Fruit fly (Drosophila melanogaster) whole organism, embryonic: ENCODE measurements around the gene Targ2.

ENCODE experiments used
- Bdp1 ChIP-seq: fragments of 200-800 bp; sonication (Bioruptor generic); optimal IDR thresholded peaks from 3 replicates; lab custom pipeline; 2016; ENCODE audit warnings: missing biosample characterization, missing genetic modification characterization
- CG10267 ChIP-seq: fragments of 200-800 bp; sonication (Bioruptor generic); optimal IDR thresholded peaks from 2 replicates; lab custom pipeline; 2018; ENCODE audit warnings: missing biosample characterization, mild to moderate bottlenecking, missing genetic modification characterization, moderate library complexity
- CG11504 ChIP-seq: fragments of 200-800 bp; sonication (Bioruptor generic); optimal IDR thresholded peaks from 3 replicates; lab custom pipeline; 2019; ENCODE audit warnings: missing biosample characterization, mild to moderate bottlenecking, missing genetic modification characterization, moderate library complexity
- CG11695 ChIP-seq: fragments of 200-800 bp; sonication (Bioruptor generic); IDR thresholded peaks from 3 replicates; pipeline ENCODE4 v1.3.6; 2022; ENCODE audit warnings: missing biosample characterization, missing genetic modification characterization
- CG12659 ChIP-seq: fragments of 200-800 bp; sonication (Bioruptor generic); optimal IDR thresholded peaks from 3 replicates; lab custom pipeline; 2017; ENCODE audit warnings: mild to moderate bottlenecking, missing biosample characterization, missing genetic modification reagents, missing genetic modification characterization
- CG14710 ChIP-seq: fragments of 200-800 bp; sonication (Bioruptor generic); optimal IDR thresholded peaks from 3 replicates; lab custom pipeline; 2019; ENCODE audit warnings: missing biosample characterization, mild to moderate bottlenecking, missing genetic modification characterization, moderate library complexity
- CG17186 ChIP-seq: fragments of 200-800 bp; sonication (Bioruptor generic); optimal IDR thresholded peaks from 3 replicates; lab custom pipeline; 2017; ENCODE audit warnings: missing biosample characterization, missing genetic modification reagents, missing genetic modification characterization
- CG17829 ChIP-seq: fragments of 200-800 bp; optimal IDR thresholded peaks from 2 replicates; lab custom pipeline; 2019; ENCODE audit warnings: missing biosample characterization, mild to moderate bottlenecking, missing genetic modification characterization, moderate library complexity
- CG30020 ChIP-seq: fragments of 200-800 bp; optimal IDR thresholded peaks from 2 replicates; lab custom pipeline; 2019; ENCODE audit warnings: missing biosample characterization, mild to moderate bottlenecking, missing genetic modification characterization, moderate library complexity
- CG33557 ChIP-seq: fragments of 200-800 bp; sonication (Bioruptor generic); optimal IDR thresholded peaks from 2 replicates; lab custom pipeline; 2019; ENCODE audit warnings: missing biosample characterization, mild to moderate bottlenecking, missing genetic modification characterization, moderate library complexity
- CG3995 ChIP-seq: fragments of 200-800 bp; sonication (Bioruptor generic); optimal IDR thresholded peaks from 3 replicates; lab custom pipeline; 2016; ENCODE audit warnings: missing biosample characterization, missing genetic modification characterization
- CG4617 ChIP-seq: fragments of 200-800 bp; sonication (Bioruptor generic); optimal IDR thresholded peaks from 3 replicates; lab custom pipeline; 2016; ENCODE audit warnings: missing biosample characterization, missing genetic modification characterization, borderline replicate concordance
- CG4854 ChIP-seq: fragments of 200-800 bp; sonication (Bioruptor generic); optimal IDR thresholded peaks from 2 replicates; lab custom pipeline; 2016; ENCODE audit warnings: missing biosample characterization, missing genetic modification characterization, inconsistent platforms
- CG6175 ChIP-seq: fragments of 200-800 bp; sonication (Bioruptor generic); IDR thresholded peaks from 3 replicates; pipeline ENCODE4 v1.3.6; 2022; ENCODE audit warnings: missing biosample characterization, missing genetic modification characterization
- CG6813 ChIP-seq: fragments of 200-800 bp; sonication (Bioruptor generic); optimal IDR thresholded peaks from 2 replicates; lab custom pipeline; 2017; ENCODE audit warnings: missing biosample characterization, missing genetic modification characterization, mild to moderate bottlenecking, moderate library complexity, missing genetic modification reagents
- CG7271 ChIP-seq: fragments of 200-800 bp; sonication (Bioruptor generic); optimal IDR thresholded peaks from 2 replicates; lab custom pipeline; 2018; ENCODE audit warnings: missing biosample characterization, mild to moderate bottlenecking, missing genetic modification characterization, moderate library complexity
- CG7987 ChIP-seq: fragments of 200-800 bp; sonication (Bioruptor generic); optimal IDR thresholded peaks from 2 replicates; lab custom pipeline; 2018; ENCODE audit warnings: missing biosample characterization, mild to moderate bottlenecking, missing genetic modification characterization, moderate library complexity
- CG8478 ChIP-seq: fragments of >200 bp; optimal IDR thresholded peaks from 2 replicates; lab custom pipeline; 2018
- CoRest ChIP-seq: fragments of 200-800 bp; sonication (Bioruptor generic); optimal IDR thresholded peaks from 3 replicates; lab custom pipeline; 2018; ENCODE audit warnings: missing biosample characterization, mild to moderate bottlenecking, missing genetic modification characterization, moderate library complexity
- Dref ChIP-seq: fragments of 200-800 bp; sonication (Bioruptor generic); IDR thresholded peaks from 2 replicates; pipeline ENCODE4 v1.3.6; 2022; ENCODE audit warnings: missing biosample characterization, missing genetic modification characterization
- Ets65A ChIP-seq: fragments of 200-800 bp; sonication (Bioruptor generic); peaks from one replicate; lab custom pipeline; 2016; ENCODE audit warnings: missing biosample characterization, missing genetic modification characterization
- Ets97D ChIP-seq: fragments of 200-800 bp; sonication (Bioruptor generic); optimal IDR thresholded peaks from 3 replicates; lab custom pipeline; 2016; ENCODE audit warnings: missing biosample characterization, missing genetic modification characterization
- Gug ChIP-seq: fragments of 200-800 bp; sonication (Bioruptor generic); IDR thresholded peaks from 4 replicates; pipeline ENCODE4 v1.3.6; 2022; ENCODE audit warnings: missing biosample characterization, missing genetic modification characterization
- Hmr ChIP-seq: fragments of 200-800 bp; sonication (Bioruptor generic); optimal IDR thresholded peaks from 3 replicates; lab custom pipeline; 2017; ENCODE audit warnings: mild to moderate bottlenecking, missing biosample characterization, missing genetic modification reagents, missing genetic modification characterization
- Hr51 ChIP-seq, 2 experiments: fragments of 200-800 bp; sonication (Bioruptor generic); optimal IDR thresholded peaks; 2 replicates in 1 of 2; 3 replicates in 1 of 2; lab custom pipeline; 2016 to 2018; ENCODE audit warnings: missing biosample characterization in 2 of 2, missing genetic modification characterization in 2 of 2, mild to moderate bottlenecking in 1 of 2, moderate library complexity in 1 of 2
- Hr78 ChIP-seq, 2 experiments: fragments of 200-800 bp in 1 of 2; fragments of >200 bp in 1 of 2; sonication (Bioruptor generic) in 1 of 2; optimal IDR thresholded peaks; 2 replicates each; lab custom pipeline; 2017 to 2019; ENCODE audit warnings: missing biosample characterization in 2 of 2, missing genetic modification characterization in 2 of 2, mild to moderate bottlenecking in 1 of 2, moderate library complexity in 1 of 2
- Hsf ChIP-seq: fragments of 200-800 bp; sonication (Bioruptor generic); optimal IDR thresholded peaks from 3 replicates; lab custom pipeline; 2016; ENCODE audit warnings: missing biosample characterization, missing genetic modification characterization
- Jarid2 ChIP-seq: fragments of 200-800 bp; sonication (Bioruptor generic); optimal IDR thresholded peaks from 3 replicates; lab custom pipeline; 2017; ENCODE audit warnings: mild to moderate bottlenecking, missing biosample characterization, missing genetic modification reagents, missing genetic modification characterization
- Lhr ChIP-seq: fragments of 200-800 bp; sonication (Bioruptor generic); optimal IDR thresholded peaks from 3 replicates; lab custom pipeline; 2017; ENCODE audit warnings: mild to moderate bottlenecking, missing biosample characterization, missing genetic modification reagents, missing genetic modification characterization
- MESR4 ChIP-seq: fragments of 200-800 bp; sonication (Bioruptor generic); optimal IDR thresholded peaks from 2 replicates; lab custom pipeline; 2018; ENCODE audit warnings: missing biosample characterization, mild to moderate bottlenecking, missing genetic modification characterization, moderate library complexity
- Myb ChIP-seq: fragments of 200-800 bp; sonication (Bioruptor generic); optimal IDR thresholded peaks from 2 replicates; lab custom pipeline; 2016; ENCODE audit warnings: missing biosample characterization, missing genetic modification characterization
- Neu2 ChIP-seq: fragments of 200-800 bp; sonication (Bioruptor generic); optimal IDR thresholded peaks from 3 replicates; lab custom pipeline; 2016; ENCODE audit warnings: missing biosample characterization, missing genetic modification characterization, borderline replicate concordance
- Pdp1 ChIP-seq, 2 experiments: fragments of 200-800 bp; sonication (Bioruptor generic); optimal IDR thresholded peaks; 3 replicates each; lab custom pipeline; 2016; ENCODE audit warnings: missing biosample characterization in 2 of 2, missing genetic modification characterization in 2 of 2, mild to moderate bottlenecking in 1 of 2, moderate library complexity in 1 of 2
- Sin3A ChIP-seq: fragments of >200 bp; optimal IDR thresholded peaks from 2 replicates; lab custom pipeline; 2018
- Sry-δ ChIP-seq: fragments of 200-800 bp; sonication (Bioruptor generic); optimal IDR thresholded peaks from 2 replicates; lab custom pipeline; 2016; ENCODE audit warnings: missing biosample characterization, missing genetic modification characterization
- YL-1 ChIP-seq: fragments of 200-800 bp; sonication (Bioruptor generic); optimal IDR thresholded peaks from 3 replicates; lab custom pipeline; 2017; ENCODE audit warnings: missing biosample characterization, mild to moderate bottlenecking, missing genetic modification characterization
- chn ChIP-seq: fragments of 200-800 bp; sonication (Bioruptor generic); optimal IDR thresholded peaks from 2 replicates; lab custom pipeline; 2016; ENCODE audit warnings: missing biosample characterization, missing genetic modification characterization
- ci ChIP-seq: fragments of 200-800 bp; sonication (Bioruptor generic); IDR thresholded peaks from 3 replicates; pipeline ENCODE4 v1.3.6; 2022; ENCODE audit warnings: missing biosample characterization, missing genetic modification characterization
- jumu ChIP-seq: fragments of 200-800 bp; sonication (Bioruptor generic); optimal IDR thresholded peaks from 3 replicates; lab custom pipeline; 2016; ENCODE audit warnings: missing biosample characterization, missing genetic modification characterization
- kni ChIP-seq: fragments of 200-800 bp; sonication (Bioruptor generic); optimal IDR thresholded peaks from 3 replicates; lab custom pipeline; 2017; ENCODE audit warnings: mild to moderate bottlenecking, missing biosample characterization, missing genetic modification reagents, missing genetic modification characterization
- lmd ChIP-seq: fragments of 200-800 bp; sonication (Bioruptor generic); IDR thresholded peaks from 2 replicates; pipeline ENCODE4 v1.3.6; 2022; ENCODE audit warnings: missing biosample characterization, missing genetic modification characterization
- rib ChIP-seq: fragments of 200-800 bp; sonication (Bioruptor generic); IDR thresholded peaks from 2 replicates; pipeline ENCODE4 v1.3.6; 2022; ENCODE audit warnings: missing biosample characterization, missing genetic modification characterization
- sd ChIP-seq: fragments of 200-800 bp; sonication (Bioruptor generic); optimal IDR thresholded peaks from 3 replicates; lab custom pipeline; 2018; ENCODE audit warnings: missing biosample characterization, mild to moderate bottlenecking, missing genetic modification characterization, moderate library complexity
- sens ChIP-seq: fragments of 200-800 bp; sonication (Bioruptor generic); peaks from one replicate; lab custom pipeline; 2016; ENCODE audit warnings: missing biosample characterization, missing genetic modification characterization
- sug ChIP-seq: fragments of 200-800 bp; optimal IDR thresholded peaks from 2 replicates; lab custom pipeline; 2019; ENCODE audit warnings: missing biosample characterization, mild to moderate bottlenecking, missing genetic modification characterization, moderate library complexity
- tup ChIP-seq: fragments of 200-800 bp; sonication (Bioruptor generic); optimal IDR thresholded peaks from 2 replicates; lab custom pipeline; 2016; ENCODE audit warnings: missing biosample characterization, mild to moderate bottlenecking, missing genetic modification characterization, moderate library complexity
- unc-4 ChIP-seq: fragments of 200-800 bp; sonication (Bioruptor generic); IDR thresholded peaks from 2 replicates; pipeline ENCODE4 v1.3.6; 2022; ENCODE audit warnings: missing biosample characterization, missing genetic modification characterization; ENCODE audit not compliant: partially characterized antibody
- zfh1 ChIP-seq: fragments of 200-800 bp; sonication (Bioruptor generic); IDR thresholded peaks from 3 replicates; pipeline ENCODE4 v1.3.6; 2022; ENCODE audit warnings: missing biosample characterization, missing genetic modification characterization

Targ2 gene

DNA sequence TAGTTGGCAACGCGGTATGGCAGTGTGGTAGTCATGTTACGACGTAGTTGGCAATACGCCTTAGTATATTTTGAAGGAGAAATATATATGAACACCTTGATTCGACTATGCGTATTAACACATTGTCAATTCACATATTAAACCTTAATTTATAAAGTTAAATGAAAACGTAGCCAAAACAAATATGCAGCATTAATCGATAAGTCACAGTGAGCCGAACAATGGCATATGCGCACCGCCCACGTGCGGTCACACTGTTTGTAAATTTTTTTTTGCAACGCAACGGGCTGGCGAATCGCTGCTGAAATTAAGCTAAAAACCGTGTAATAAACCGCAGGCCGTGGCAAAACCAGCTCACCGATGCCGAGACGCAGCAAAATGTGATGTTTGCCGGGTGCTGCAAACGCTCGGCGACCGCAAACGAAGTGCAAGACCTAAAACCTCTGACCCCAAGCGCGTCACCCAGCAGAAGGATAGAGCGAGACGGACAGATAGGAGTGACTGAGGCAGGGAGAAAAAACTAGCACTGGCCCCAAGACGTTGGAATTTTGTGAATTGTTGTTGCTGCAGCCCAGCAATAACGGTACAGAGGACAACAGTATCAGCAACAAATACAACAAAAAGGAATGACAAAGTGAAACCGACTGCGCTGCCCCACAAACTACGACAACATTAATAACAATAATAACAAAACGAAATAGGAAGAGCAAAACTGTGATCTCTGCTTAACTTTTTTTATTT lies 27.3 kb downstream of the Targ2 start (continued):
- TF ChIP-seq Gug (no peak), sug (tag; lab: Kevin White, UChicago) (peak; percentile 27), ci (GFP tag; lab: Robert Waterston, UW) (0 out of 3 replicates have a peak, but pooled peaks have one; percentile 50), sens (GFP tag; lab: Kevin White, UChicago) (peak; percentile 85), CG6813 (GFP tag; lab: Kevin White, UChicago) (no peak), Bdp1 (GFP tag; lab: Kevin White, UChicago) (no peak), Hmr (GFP tag; lab: Kevin White, UChicago) (peak; percentile 39), CG17829 (tag; lab: Kevin White, UChicago) (peak; percentile 33), CG17186 (peak; percentile 69), Hr78 (GFP tag; optimal IDR thresholded peaks at IDR 0.05; lab: Kevin White, UChicago) (peak in 1 of 2 experiments; percentile 97), CG4617 (GFP tag; lab: Kevin White, UChicago) (peak; percentile 82), Myb (GFP tag; lab: Kevin White, UChicago) (peak; percentile 99), tup (no peak), lmd (GFP tag; lab: Robert Waterston, UW) (no peak), CG7271 (tag; lab: Kevin White, UChicago) (peak; percentile 68), YL-1 (peak; percentile 76), chn (peak; percentile 45), Dref (GFP tag; lab: Robert Waterston, UW) (peak; percentile 61; the same call in 1 of the 2 replicates), CG4854 (peak; percentile 97), CG33557 (no peak), Ets97D (GFP tag; lab: Kevin White, UChicago) (peak; percentile 70), CG10267 (tag; lab: Kevin White, UChicago) (peak; percentile 60), unc-4 (GFP tag; lab: Robert Waterston, UW) (peak; percentile 55; the same call in 1 of the 2 replicates), MESR4 (GFP tag; lab: Kevin White, UChicago) (peak; percentile 91), Ets65A (peak; percentile 13), sd (tag; lab: Kevin White, UChicago) (peak; percentile 85), Neu2 (GFP tag; lab: Kevin White, UChicago) (no peak), Lhr (GFP tag; lab: Kevin White, UChicago) (peak; percentile 85), zfh1 (no peak), CG11695 (GFP tag; lab: Robert Waterston, UW) (no peak), Hsf (GFP tag; lab: Kevin White, UChicago) (no peak), CG30020 (tag; lab: Kevin White, UChicago) (peak; percentile 3), CG14710 (tag; lab: Kevin White, UChicago) (peak; percentile 65), CoRest (tag; lab: Kevin White, UChicago) (peak; percentile 39), Hr51 (GFP tag; optimal IDR thresholded peaks at IDR 0.05; lab: Kevin White, UChicago) (no peak), Sin3A (lab: Kevin White, UChicago) (peak; percentile 95), CG6175 (GFP tag; lab: Robert Waterston, UW) (no peak), kni (GFP tag; lab: Kevin White, UChicago) (no peak), CG7987 (GFP tag; lab: Kevin White, UChicago) (no peak), jumu (GFP tag; lab: Kevin White, UChicago) (peak; percentile 26), Pdp1 (GFP tag; optimal IDR thresholded peaks at IDR 0.05; lab: Kevin White, UChicago) (peak in 1 of 2 experiments; percentile 42), CG3995 (GFP tag; lab: Kevin White, UChicago) (peak; percentile 92), CG8478 (lab: Kevin White, UChicago) (peak; percentile 75), rib (GFP tag; lab: Robert Waterston, UW) (peak; percentile 67; the same call in 1 of the 2 replicates), Jarid2 (GFP tag; lab: Kevin White, UChicago) (peak; percentile 31), CG12659 (peak; percentile 76), Sry-δ (peak; percentile 66), CG11504 (tag; lab: Kevin White, UChicago) (peak; percentile 28)
